Worm (Caenorhabditis elegans) whole organism, L3 larva: ENCODE results near the gene R09E10.1.

Source experiments
- ZK546.5 ChIP-seq: sonication (generic microtip); optimal IDR thresholded peaks from 2 replicates; lab custom pipeline; 2017; ENCODE audit warnings: missing biosample characterization, missing genetic modification characterization
- aly-2 ChIP-seq: fragments of 150-350 bp; optimal IDR thresholded peaks from 2 replicates; lab custom pipeline; 2014; ENCODE audit warnings: missing biosample characterization, missing genetic modification characterization
- ama-1 ChIP-seq: fragments of 150-350 bp; optimal IDR thresholded peaks from 2 replicates; lab custom pipeline; 2018
- ceh-16 ChIP-seq: sonication (generic microtip); optimal IDR thresholded peaks from 2 replicates; lab custom pipeline; 2017; ENCODE audit warnings: missing biosample characterization, missing genetic modification characterization
- ceh-28 ChIP-seq: fragments of 150-350 bp; optimal IDR thresholded peaks from 2 replicates; lab custom pipeline; 2014; ENCODE audit warnings: missing biosample characterization, missing genetic modification reagents, missing genetic modification characterization
- ceh-82 ChIP-seq: fragments of 150-350 bp; optimal IDR thresholded peaks from 2 replicates; lab custom pipeline; 2014; ENCODE audit warnings: missing biosample characterization, missing genetic modification characterization
- ceh-9 ChIP-seq: sonication (generic microtip); optimal IDR thresholded peaks from 2 replicates; lab custom pipeline; 2018; ENCODE audit warnings: missing biosample characterization, missing genetic modification characterization
- daf-12 ChIP-seq: fragments of 150-350 bp; optimal IDR thresholded peaks from 2 replicates; lab custom pipeline; 2014; ENCODE audit warnings: missing biosample characterization, missing genetic modification reagents, missing genetic modification characterization
- egl-5 ChIP-seq: fragments of 150-350 bp; optimal IDR thresholded peaks from 2 replicates; lab custom pipeline; 2017; ENCODE audit warnings: missing biosample characterization, missing genetic modification reagents, missing genetic modification characterization, inconsistent platforms
- elt-1 ChIP-seq: fragments of 150-350 bp; optimal IDR thresholded peaks from 2 replicates; lab custom pipeline; 2014; ENCODE audit warnings: missing biosample characterization, missing genetic modification characterization
- elt-2 ChIP-seq: sonication (generic microtip); optimal IDR thresholded peaks from 2 replicates; lab custom pipeline; 2016; ENCODE audit warnings: missing genetic modification reagents, mild to moderate bottlenecking, missing genetic modification characterization, missing compliant biosample characterization
- elt-3 ChIP-seq, 3 experiments: fragments of 150-350 bp in 1 of 3; sonication (generic microtip) in 2 of 3; optimal IDR thresholded peaks; 2 replicates in 2 of 3; 4 replicates in 1 of 3; lab custom pipeline; 2014 to 2017; ENCODE audit warnings: missing biosample characterization in 3 of 3, missing genetic modification characterization in 3 of 3
- fkh-10 ChIP-seq: sonication (generic microtip); optimal IDR thresholded peaks from 2 replicates; lab custom pipeline; 2017; ENCODE audit warnings: missing biosample characterization, missing genetic modification reagents, missing genetic modification characterization
- hmg-11 ChIP-seq: sonication (generic microtip); optimal IDR thresholded peaks from 2 replicates; lab custom pipeline; 2016; ENCODE audit warnings: missing genetic modification characterization, missing compliant biosample characterization
- jun-1 ChIP-seq: fragments of 150-350 bp; optimal IDR thresholded peaks from 2 replicates; lab custom pipeline; 2014; ENCODE audit warnings: missing biosample characterization, missing genetic modification reagents, missing genetic modification characterization
- lin-15B ChIP-seq: fragments of 150-350 bp; optimal IDR thresholded peaks from 2 replicates; lab custom pipeline; 2014; ENCODE audit warnings: missing biosample characterization, missing genetic modification characterization
- lin-39 ChIP-seq: fragments of 150-350 bp; optimal IDR thresholded peaks from 2 replicates; lab custom pipeline; 2018; ENCODE audit warnings: missing biosample characterization, missing genetic modification reagents, missing genetic modification characterization
- nfya-1 ChIP-seq: sonication (generic microtip); optimal IDR thresholded peaks from 2 replicates; lab custom pipeline; 2017; ENCODE audit warnings: missing genetic modification characterization, mild to moderate bottlenecking, missing compliant biosample characterization, antibody characterized with exemption, moderate library complexity; ENCODE audit not compliant: insufficient read depth
- nhr-11 ChIP-seq: fragments of 150-350 bp; optimal IDR thresholded peaks from 2 replicates; lab custom pipeline; 2014; ENCODE audit warnings: missing biosample characterization, missing genetic modification characterization
- nhr-12 ChIP-seq: fragments of 150-350 bp; optimal IDR thresholded peaks from 2 replicates; lab custom pipeline; 2014; ENCODE audit warnings: missing biosample characterization, missing genetic modification characterization
- nhr-23 ChIP-seq: fragments of 150-350 bp; optimal IDR thresholded peaks from 2 replicates; lab custom pipeline; 2014; ENCODE audit warnings: missing biosample characterization, missing genetic modification reagents, missing genetic modification characterization
- nhr-237 ChIP-seq: fragments of 150-350 bp; optimal IDR thresholded peaks from 2 replicates; lab custom pipeline; 2014; ENCODE audit warnings: missing biosample characterization, missing genetic modification characterization
- nhr-25 ChIP-seq: sonication (generic microtip); optimal IDR thresholded peaks from 2 replicates; lab custom pipeline; 2017; ENCODE audit warnings: missing biosample characterization, missing genetic modification characterization
- nhr-43 ChIP-seq: sonication (generic microtip); optimal IDR thresholded peaks from 2 replicates; lab custom pipeline; 2016; ENCODE audit warnings: mild to moderate bottlenecking, missing genetic modification characterization, missing compliant biosample characterization; ENCODE audit not compliant: poor library complexity, severe bottlenecking
- nhr-67 ChIP-seq: fragments of 150-350 bp; optimal IDR thresholded peaks from 2 replicates; lab custom pipeline; 2014; ENCODE audit warnings: missing biosample characterization, missing genetic modification characterization
- pha-4 ChIP-seq: fragments of 150-350 bp; optimal IDR thresholded peaks from 2 replicates; lab custom pipeline; 2014; ENCODE audit warnings: missing biosample characterization, missing genetic modification reagents, missing genetic modification characterization
- pqm-1 ChIP-seq: fragments of 150-350 bp; optimal IDR thresholded peaks from 2 replicates; lab custom pipeline; 2017; ENCODE audit warnings: missing biosample characterization, missing genetic modification characterization, inconsistent platforms
- sea-2 ChIP-seq: fragments of 150-350 bp; sonication (generic microtip); optimal IDR thresholded peaks from 4 replicates; lab custom pipeline; 2014; ENCODE audit warnings: missing biosample characterization, missing genetic modification reagents, missing genetic modification characterization
- skn-1 ChIP-seq: fragments of 150-350 bp; optimal IDR thresholded peaks from 2 replicates; lab custom pipeline; 2014; ENCODE audit warnings: missing biosample characterization, missing genetic modification characterization
- snpc-4 ChIP-seq: fragments of 150-350 bp; optimal IDR thresholded peaks from 2 replicates; lab custom pipeline; 2014; ENCODE audit warnings: missing biosample characterization, missing genetic modification characterization
- unc-39 ChIP-seq: sonication (generic microtip); optimal IDR thresholded peaks from 4 replicates; lab custom pipeline; 2017; ENCODE audit warnings: missing biosample characterization, missing genetic modification characterization
- unc-62 ChIP-seq: fragments of 150-350 bp; sonication (generic microtip); optimal IDR thresholded peaks from 4 replicates; lab custom pipeline; 2014; ENCODE audit warnings: missing biosample characterization, missing genetic modification reagents, missing genetic modification characterization
- zag-1 ChIP-seq: fragments of 150-350 bp; optimal IDR thresholded peaks from 2 replicates; lab custom pipeline; 2014; ENCODE audit warnings: missing biosample characterization, missing genetic modification characterization

The R09E10.1 gene

ce11 chrIV:10341618-10342360 lies 19.2 kb upstream of the R09E10.1 start:
- peak; percentile 21 for TF ChIP-seq hmg-11 (tag; lab: Kevin White, UChicago)
- peak; percentile 6 for TF ChIP-seq unc-62 (GFP tag; lab: Kevin White, UChicago)
- TF ChIP-seq nhr-43 (tag; lab: Kevin White, UChicago) = no peak
- TF ChIP-seq nfya-1 (tag; lab: Kevin White, UChicago) = peak; percentile 38
- TF ChIP-seq lin-39 (tag; lab: Kevin White, UChicago) = peak; percentile 96
- TF ChIP-seq fkh-10 (GFP tag; lab: Kevin White, UChicago) = peak; percentile 42
- no peak for TF ChIP-seq zag-1
- TF ChIP-seq ama-1 (lab: Kevin White, UChicago) = peak; percentile 64
- no peak for TF ChIP-seq ceh-28 (tag; lab: Kevin White, UChicago)

ce11 chrIV:10339701-10340100 lies 17.2 kb upstream of the R09E10.1 start:
- TF ChIP-seq ceh-16 (tag; lab: Kevin White, UChicago) (peak; percentile 16), lin-15B (tag; lab: Kevin White, UChicago) (no peak), nhr-11 (tag; lab: Kevin White, UChicago) (peak; percentile 36)

- TF ChIP-seq nhr-11 (tag; lab: Kevin White, UChicago) = no peak
- TF ChIP-seq nhr-67 (tag; lab: Kevin White, UChicago) = no peak
- TF ChIP-seq nfya-1 (tag; lab: Kevin White, UChicago) = no peak
- no peak for TF ChIP-seq ceh-9 (tag; lab: Kevin White, UChicago)
- TF ChIP-seq daf-12 (tag; lab: Kevin White, UChicago) = no peak
- TF ChIP-seq ceh-82 (tag; lab: Kevin White, UChicago) = no peak
- TF ChIP-seq ceh-16 (tag; lab: Kevin White, UChicago) = no peak
- no peak for TF ChIP-seq nhr-25 (tag; lab: Kevin White, UChicago)
- no peak for TF ChIP-seq nhr-12 (tag; lab: Kevin White, UChicago)
- TF ChIP-seq aly-2 (tag; lab: Kevin White, UChicago) = no peak
- TF ChIP-seq sea-2 (GFP tag; lab: Kevin White, UChicago) = no peak
- TF ChIP-seq ZK546.5 (tag; lab: Kevin White, UChicago) = no peak
- TF ChIP-seq, all 47 proteins: peak for 0
These were observed 14.7 kb upstream of the R09E10.1 start for ce11 chrIV:10337286-10337685.

ce11 chrIV:10331882-10332281 lies 9.3 kb upstream of the R09E10.1 start:
- peak; percentile 83 for TF ChIP-seq elt-2
- peak; percentile 31 for TF ChIP-seq jun-1 (tag; lab: Kevin White, UChicago)
- peak; percentile 7 for TF ChIP-seq egl-5
- peak; percentile 19 for TF ChIP-seq pha-4 (tag; lab: Kevin White, UChicago)
- TF ChIP-seq unc-62 (GFP tag; lab: Kevin White, UChicago) = no peak
- no peak for TF ChIP-seq ceh-9 (tag; lab: Kevin White, UChicago)
- peak; percentile 84 for TF ChIP-seq pqm-1 (tag; lab: Kevin White, UChicago)

DNA sequence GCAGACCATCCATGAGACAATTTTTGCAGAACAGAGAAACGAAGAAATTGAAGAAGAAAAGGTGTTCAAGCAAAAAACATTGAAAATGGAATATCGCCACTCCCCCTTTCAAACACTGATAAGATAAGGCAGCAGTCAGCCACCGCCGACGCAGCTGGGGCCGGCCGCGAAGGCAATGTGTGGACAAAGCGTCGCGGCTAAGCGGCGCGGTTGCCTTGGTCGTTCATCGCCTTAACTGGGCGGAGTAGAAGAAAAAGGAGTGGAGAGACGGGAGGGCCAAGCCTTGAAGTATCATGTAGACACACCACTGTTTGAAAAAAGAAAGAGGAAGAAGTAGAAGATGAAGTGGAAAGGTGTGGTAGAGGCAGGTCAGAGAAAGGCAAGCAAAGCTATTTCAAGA lies 8.4 kb upstream of the R09E10.1 start:
- TF ChIP-seq sea-2 (GFP tag; lab: Kevin White, UChicago) (no peak), ceh-9 (tag; lab: Kevin White, UChicago) (no peak), unc-39 (tag; lab: Kevin White, UChicago) (no peak), ZK546.5 (tag; lab: Kevin White, UChicago) (no peak), elt-1 (tag; lab: Kevin White, UChicago) (no peak), nhr-237 (no peak), nhr-43 (tag; lab: Kevin White, UChicago) (no peak), elt-2 (peak; percentile 81), hmg-11 (tag; lab: Kevin White, UChicago) (peak; percentile 38), pha-4 (tag; lab: Kevin White, UChicago) (no peak), snpc-4 (tag; lab: Kevin White, UChicago) (no peak), pqm-1 (tag; lab: Kevin White, UChicago) (peak; percentile 6), nhr-23 (tag; lab: Kevin White, UChicago) (no peak), unc-62 (GFP tag; lab: Kevin White, UChicago) (no peak), skn-1 (tag; lab: Kevin White, UChicago) (no peak), egl-5 (no peak), elt-3 (tag; optimal IDR thresholded peaks at IDR 0.05; lab: Kevin White, UChicago) (peak in 2 of 3 experiments; percentile 57 to 93), nhr-25 (tag; lab: Kevin White, UChicago) (peak; percentile 27), nfya-1 (tag; lab: Kevin White, UChicago) (peak; percentile 2), daf-12 (tag; lab: Kevin White, UChicago) (no peak)
